Worm (Caenorhabditis elegans) whole organism, L2 larva: ENCODE results near the gene B0393.9.

Experiments
- C34F6.9 ChIP-seq: fragments of 150-350 bp; optimal IDR thresholded peaks from 2 replicates; lab custom pipeline; 2014; ENCODE audit warnings: missing biosample characterization, missing genetic modification characterization
- F13H6.1 ChIP-seq: sonication (generic microtip); optimal IDR thresholded peaks from 2 replicates; lab custom pipeline; 2016; ENCODE audit warnings: missing genetic modification characterization, missing compliant biosample characterization
- R02D3.7 ChIP-seq: fragments of 150-350 bp; optimal IDR thresholded peaks from 2 replicates; lab custom pipeline; 2014; ENCODE audit warnings: missing biosample characterization, missing genetic modification characterization
- Y55F3AM.14 ChIP-seq: fragments of 200-800 bp; sonication (Bioruptor generic); optimal IDR thresholded peaks from 2 replicates; lab custom pipeline; 2018; ENCODE audit warnings: mild to moderate bottlenecking, missing genetic modification characterization, missing compliant biosample characterization
- ZK546.5 ChIP-seq: sonication (generic microtip); optimal IDR thresholded peaks from 2 replicates; lab custom pipeline; 2017; ENCODE audit warnings: missing biosample characterization, missing genetic modification characterization
- alr-1 ChIP-seq: fragments of 150-350 bp; optimal IDR thresholded peaks from 2 replicates; lab custom pipeline; 2014; ENCODE audit warnings: missing biosample characterization, missing genetic modification characterization
- aly-2 ChIP-seq: fragments of 150-350 bp; optimal IDR thresholded peaks from 2 replicates; lab custom pipeline; 2014; ENCODE audit warnings: missing biosample characterization, missing genetic modification characterization
- ama-1 ChIP-seq: fragments of 150-350 bp; optimal IDR thresholded peaks from 2 replicates; lab custom pipeline; 2018; ENCODE audit warnings: inconsistent platforms
- blmp-1 ChIP-seq: sonication (generic microtip); optimal IDR thresholded peaks from 2 replicates; lab custom pipeline; 2017; ENCODE audit warnings: missing genetic modification characterization, mild to moderate bottlenecking, missing compliant biosample characterization, antibody characterized with exemption, moderate library complexity; ENCODE audit not compliant: insufficient read depth
- ceh-16 ChIP-seq: fragments of 150-350 bp; optimal IDR thresholded peaks from 2 replicates; lab custom pipeline; 2014; ENCODE audit warnings: missing biosample characterization, missing genetic modification characterization
- ceh-82 ChIP-seq: fragments of 150-350 bp; optimal IDR thresholded peaks from 2 replicates; lab custom pipeline; 2014; ENCODE audit warnings: missing biosample characterization, missing genetic modification characterization
- crh-2 ChIP-seq: sonication (generic microtip); optimal IDR thresholded peaks from 2 replicates; lab custom pipeline; 2017; ENCODE audit warnings: missing biosample characterization, missing genetic modification characterization
- dmd-4 ChIP-seq: sonication (generic microtip); optimal IDR thresholded peaks from 2 replicates; lab custom pipeline; 2017; ENCODE audit warnings: missing biosample characterization, missing genetic modification characterization
- egl-27 ChIP-seq: sonication (generic microtip); optimal IDR thresholded peaks from 3 replicates; lab custom pipeline; 2017; ENCODE audit warnings: missing biosample characterization, missing genetic modification reagents, missing genetic modification characterization
- elt-1 ChIP-seq: fragments of 150-350 bp; optimal IDR thresholded peaks from 2 replicates; lab custom pipeline; 2014; ENCODE audit warnings: missing biosample characterization, missing genetic modification characterization
- elt-3 ChIP-seq: sonication (generic microtip); optimal IDR thresholded peaks from 2 replicates; lab custom pipeline; 2017; ENCODE audit warnings: missing biosample characterization, missing genetic modification characterization
- fos-1 ChIP-seq: fragments of 150-350 bp; optimal IDR thresholded peaks from 2 replicates; lab custom pipeline; 2014; ENCODE audit warnings: missing biosample characterization, missing genetic modification characterization
- gmeb-1 ChIP-seq: fragments of 150-350 bp; optimal IDR thresholded peaks from 2 replicates; lab custom pipeline; 2014; ENCODE audit warnings: missing biosample characterization, missing genetic modification characterization
- lin-11 ChIP-seq: fragments of 150-350 bp; sonication (generic microtip); optimal IDR thresholded peaks from 2 replicates; lab custom pipeline; 2014; ENCODE audit warnings: missing biosample characterization, missing genetic modification characterization, inconsistent platforms, mixed read lengths
- lin-13 ChIP-seq: fragments of 150-350 bp; optimal IDR thresholded peaks from 2 replicates; lab custom pipeline; 2014; ENCODE audit warnings: missing biosample characterization, missing genetic modification reagents, missing genetic modification characterization
- lin-39 ChIP-seq: fragments of 150-350 bp; optimal IDR thresholded peaks from 2 replicates; lab custom pipeline; 2014; ENCODE audit warnings: missing biosample characterization, missing genetic modification reagents, missing genetic modification characterization
- lsy-2 ChIP-seq, 2 experiments: fragments of 150-350 bp in 1 of 2; sonication (generic microtip) in 1 of 2; optimal IDR thresholded peaks; 2 replicates each; lab custom pipeline; 2014 to 2017; ENCODE audit warnings: missing biosample characterization in 2 of 2, missing genetic modification characterization in 2 of 2
- mab-5 ChIP-seq: fragments of 150-350 bp; optimal IDR thresholded peaks from 2 replicates; lab custom pipeline; 2014; ENCODE audit warnings: missing biosample characterization, missing genetic modification characterization
- mbf-1 ChIP-seq: sonication (generic microtip); optimal IDR thresholded peaks from 2 replicates; lab custom pipeline; 2017; ENCODE audit warnings: missing biosample characterization, missing genetic modification characterization
- mdl-1 ChIP-seq, 2 experiments: fragments of 150-350 bp in 1 of 2; sonication (generic microtip) in 1 of 2; optimal IDR thresholded peaks; 2 replicates each; lab custom pipeline; 2017; ENCODE audit warnings: missing biosample characterization in 2 of 2, missing genetic modification characterization in 2 of 2
- nhr-10 ChIP-seq: sonication (generic microtip); optimal IDR thresholded peaks from 2 replicates; lab custom pipeline; 2017; ENCODE audit warnings: missing biosample characterization, missing genetic modification characterization
- nhr-11 ChIP-seq: fragments of 150-350 bp; optimal IDR thresholded peaks from 2 replicates; lab custom pipeline; 2014; ENCODE audit warnings: missing biosample characterization, missing genetic modification characterization
- nhr-12 ChIP-seq: fragments of 150-350 bp; optimal IDR thresholded peaks from 2 replicates; lab custom pipeline; 2014; ENCODE audit warnings: missing biosample characterization, missing genetic modification characterization
- nhr-129 ChIP-seq: fragments of 150-350 bp; optimal IDR thresholded peaks from 2 replicates; lab custom pipeline; 2014; ENCODE audit warnings: missing biosample characterization, missing genetic modification characterization
- nhr-21 ChIP-seq: fragments of 150-350 bp; optimal IDR thresholded peaks from 2 replicates; lab custom pipeline; 2014; ENCODE audit warnings: missing biosample characterization, missing genetic modification characterization
- nhr-23 ChIP-seq: fragments of 150-350 bp; optimal IDR thresholded peaks from 2 replicates; lab custom pipeline; 2014; ENCODE audit warnings: missing biosample characterization, missing genetic modification reagents, missing genetic modification characterization
- nhr-237 ChIP-seq: fragments of 150-350 bp; optimal IDR thresholded peaks from 2 replicates; lab custom pipeline; 2014; ENCODE audit warnings: missing biosample characterization, missing genetic modification characterization
- nhr-25 ChIP-seq: fragments of 150-350 bp; sonication (generic microtip); optimal IDR thresholded peaks from 3 replicates; lab custom pipeline; 2014; ENCODE audit warnings: missing biosample characterization, missing genetic modification characterization
- nhr-6 ChIP-seq: fragments of 150-350 bp; optimal IDR thresholded peaks from 2 replicates; lab custom pipeline; 2014; ENCODE audit warnings: missing biosample characterization, missing genetic modification characterization
- nhr-77 ChIP-seq: fragments of 150-350 bp; optimal IDR thresholded peaks from 2 replicates; lab custom pipeline; 2014; ENCODE audit warnings: missing biosample characterization, missing genetic modification characterization
- peb-1 ChIP-seq: fragments of 150-350 bp; optimal IDR thresholded peaks from 2 replicates; lab custom pipeline; 2014; ENCODE audit warnings: missing biosample characterization, missing genetic modification characterization
- sem-4 ChIP-seq: fragments of 150-350 bp; optimal IDR thresholded peaks from 2 replicates; lab custom pipeline; 2014; ENCODE audit warnings: missing biosample characterization, missing genetic modification reagents, missing genetic modification characterization
- skn-1 ChIP-seq: sonication (generic microtip); optimal IDR thresholded peaks from 2 replicates; lab custom pipeline; 2017; ENCODE audit warnings: missing biosample characterization, missing genetic modification characterization
- sma-3 ChIP-seq: sonication (generic microtip); optimal IDR thresholded peaks from 2 replicates; lab custom pipeline; 2016; ENCODE audit warnings: missing genetic modification reagents, missing genetic modification characterization, missing compliant biosample characterization
- sma-9 ChIP-seq, 2 experiments: fragments of 150-350 bp in 1 of 2; sonication (generic microtip) in 1 of 2; optimal IDR thresholded peaks; 2 replicates each; lab custom pipeline; 2014 to 2016; ENCODE audit warnings: missing genetic modification characterization in 2 of 2, mild to moderate bottlenecking in 1 of 2, missing biosample characterization in 1 of 2, missing compliant biosample characterization in 1 of 2, missing genetic modification reagents in 1 of 2, moderate library complexity in 1 of 2
- snpc-4 ChIP-seq: fragments of 150-350 bp; optimal IDR thresholded peaks from 2 replicates; lab custom pipeline; 2014; ENCODE audit warnings: missing biosample characterization, missing genetic modification characterization
- unc-39 ChIP-seq: fragments of 150-350 bp; optimal IDR thresholded peaks from 2 replicates; lab custom pipeline; 2014; ENCODE audit warnings: missing biosample characterization, missing genetic modification characterization
- unc-55 ChIP-seq: fragments of 150-350 bp; sonication (generic microtip); optimal IDR thresholded peaks from 3 replicates; lab custom pipeline; 2014; ENCODE audit warnings: missing biosample characterization, missing genetic modification reagents, missing genetic modification characterization
- unc-62 ChIP-seq: fragments of 150-350 bp; optimal IDR thresholded peaks from 2 replicates; lab custom pipeline; 2014; ENCODE audit warnings: missing biosample characterization, missing genetic modification reagents, missing genetic modification characterization
- zag-1 ChIP-seq: fragments of 150-350 bp; optimal IDR thresholded peaks from 2 replicates; lab custom pipeline; 2014; ENCODE audit warnings: missing biosample characterization, missing genetic modification characterization
- ztf-1 ChIP-seq: fragments of 200-800 bp; sonication (Bioruptor generic); conservative IDR thresholded peaks from 2 replicates; pipeline ENCODE4 v1.3.6; 2022; ENCODE audit warnings: missing genetic modification characterization, missing compliant biosample characterization
- ztf-11 ChIP-seq: sonication (generic microtip); optimal IDR thresholded peaks from 2 replicates; lab custom pipeline; 2017; ENCODE audit warnings: missing biosample characterization, missing genetic modification characterization
- ztf-4 ChIP-seq: fragments of 150-350 bp; optimal IDR thresholded peaks from 2 replicates; lab custom pipeline; 2014; ENCODE audit warnings: missing biosample characterization, missing genetic modification characterization

B0393.9 gene

ce11 chrIII:4796039-4796438, 16.1 kb upstream of the B0393.9 start:
- no peak for TF ChIP-seq ZK546.5 (tag; lab: Kevin White, UChicago)
- TF ChIP-seq crh-2 (tag; lab: Kevin White, UChicago), result peak; percentile 66
- TF ChIP-seq nhr-25 (tag; lab: Kevin White, UChicago), result no peak
- no peak for TF ChIP-seq ceh-82 (tag; lab: Kevin White, UChicago)
- no peak for TF ChIP-seq ama-1 (lab: Kevin White, UChicago)
- TF ChIP-seq elt-3 (tag; lab: Kevin White, UChicago), result no peak
- peak in 1 of 2 experiments; percentile 4 for TF ChIP-seq mdl-1 (tag; optimal IDR thresholded peaks at IDR 0.05; lab: Kevin White, UChicago)
- TF ChIP-seq fos-1 (tag; lab: Kevin White, UChicago), result peak; percentile 100
- no peak for TF ChIP-seq blmp-1 (tag; lab: Kevin White, UChicago)
- no peak for TF ChIP-seq ztf-11 (tag; lab: Kevin White, UChicago)
- no peak for TF ChIP-seq mbf-1
- no peak for TF ChIP-seq elt-1 (tag; lab: Kevin White, UChicago)
- TF ChIP-seq lin-39 (tag; lab: Kevin White, UChicago), result no peak
- no peak for TF ChIP-seq nhr-23 (tag; lab: Kevin White, UChicago)
- no peak for TF ChIP-seq ceh-16 (tag; lab: Kevin White, UChicago)
- TF ChIP-seq nhr-6 (tag; lab: Kevin White, UChicago), result peak; percentile 23
- TF ChIP-seq nhr-129 (tag; lab: Kevin White, UChicago), result peak; percentile 76
- no peak for TF ChIP-seq ztf-1 (GFP tag; lab: Robert Waterston, UW)
- TF ChIP-seq nhr-77 (tag; lab: Kevin White, UChicago), result no peak
- no peak for TF ChIP-seq zag-1 (tag; lab: Kevin White, UChicago)
- peak; percentile 50 for TF ChIP-seq sma-3 (GFP tag; lab: Kevin White, UChicago)
- no peak for TF ChIP-seq mab-5 (tag; lab: Kevin White, UChicago)
- TF ChIP-seq snpc-4 (tag; lab: Kevin White, UChicago), result no peak
- TF ChIP-seq F13H6.1 (tag; lab: Kevin White, UChicago), result peak; percentile 73
- peak; percentile 38 for TF ChIP-seq sem-4 (tag; lab: Kevin White, UChicago)
- no peak for TF ChIP-seq nhr-237 (tag; lab: Kevin White, UChicago)
- TF ChIP-seq unc-39 (tag; lab: Kevin White, UChicago), result no peak
- peak; percentile 35 for TF ChIP-seq gmeb-1
- no peak for TF ChIP-seq peb-1
- TF ChIP-seq nhr-12 (tag; lab: Kevin White, UChicago), result no peak
- TF ChIP-seq ztf-4 (tag; lab: Kevin White, UChicago), result no peak
- TF ChIP-seq unc-62, result no peak
- no peak for TF ChIP-seq Y55F3AM.14 (GFP tag; lab: Kevin White, UChicago)
- peak; percentile 55 for TF ChIP-seq unc-55
- TF ChIP-seq nhr-21 (tag; lab: Kevin White, UChicago), result peak; percentile 53
- TF ChIP-seq dmd-4 (tag; lab: Kevin White, UChicago), result no peak
- no peak for TF ChIP-seq lin-11 (tag; lab: Kevin White, UChicago)
- peak; percentile 80 for TF ChIP-seq C34F6.9 (tag; lab: Kevin White, UChicago)
- TF ChIP-seq R02D3.7 (tag; lab: Kevin White, UChicago), result no peak
- peak; percentile 19 to 80 for TF ChIP-seq lsy-2 (tag; optimal IDR thresholded peaks at IDR 0.05; lab: Kevin White, UChicago)
- peak; percentile 65 for TF ChIP-seq sma-9 (GFP tag; optimal IDR thresholded peaks at IDR 0.05; lab: Kevin White, UChicago)
- no peak for TF ChIP-seq sma-9 (tag; optimal IDR thresholded peaks at IDR 0.05; lab: Kevin White, UChicago)
- TF ChIP-seq egl-27 (tag; lab: Kevin White, UChicago), result peak; percentile 49
- TF ChIP-seq aly-2 (tag; lab: Kevin White, UChicago), result no peak
- no peak for TF ChIP-seq skn-1 (tag; lab: Kevin White, UChicago)
- TF ChIP-seq nhr-11 (tag; lab: Kevin White, UChicago), result no peak
- peak; percentile 70 for TF ChIP-seq lin-13 (GFP tag; lab: Kevin White, UChicago)
- no peak for TF ChIP-seq alr-1 (tag; lab: Kevin White, UChicago)
- no peak for TF ChIP-seq nhr-10
